Worm (Caenorhabditis elegans): ENCODE data around the gene C55A1.6.

DNA sequence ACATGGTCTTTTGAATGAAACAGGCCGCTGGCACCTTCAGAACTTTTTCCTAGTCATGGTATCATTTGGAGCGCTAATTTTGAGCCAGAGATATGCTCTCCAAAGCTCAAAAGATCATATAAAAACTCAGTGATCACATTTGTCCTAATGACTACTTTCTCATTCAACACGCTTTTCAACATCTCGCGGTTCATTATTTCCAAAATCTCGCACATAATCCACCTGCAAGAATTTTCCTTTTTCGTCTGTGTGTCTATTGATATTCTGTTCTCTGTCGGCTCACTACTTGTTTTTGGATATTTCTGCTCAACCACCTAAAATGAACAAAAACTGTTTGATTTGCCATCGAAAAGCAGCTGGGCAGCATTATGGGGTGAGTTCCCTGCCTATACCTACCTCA, 25.9 kb downstream of the C55A1.6 start, which contains the start of gene nhr-51:
- TF ChIP-seq snpc-4 (GFP tag; optimal IDR thresholded peaks at IDR 0.05) (no peak), snpc-4 (tag; optimal IDR thresholded peaks at IDR 0.05) (no peak), attf-3 (GFP tag; conservative IDR thresholded peaks at IDR 0.05) (no peak), dpff-1 (tag; optimal IDR thresholded peaks at IDR 0.05) (no peak), B0336.3 (GFP tag; IDR thresholded peaks at IDR 0.05) (no peak), hrde-1 (tag; optimal IDR thresholded peaks at IDR 0.05; ENCODE audit: borderline replicate concordance) (no peak), nfya-1 (tag; optimal IDR thresholded peaks at IDR 0.05; ENCODE audit: borderline replicate concordance, insufficient read depth) (no peak), unc-130 (GFP tag; optimal IDR thresholded peaks at IDR 0.05) (no peak), ceh-58 (GFP tag; IDR thresholded peaks at IDR 0.05) (no peak), let-607 (tag; optimal IDR thresholded peaks at IDR 0.05) (no peak), let-526 (GFP tag; IDR thresholded peaks at IDR 0.05) (no peak), cebp-2 (GFP tag; IDR thresholded peaks at IDR 0.05) (no peak), efl-1 (GFP tag; optimal IDR thresholded peaks at IDR 0.05) (no peak), egl-18 (GFP tag; IDR thresholded peaks at IDR 0.05) (no peak), nhr-120 (GFP tag; IDR thresholded peaks at IDR 0.05) (no peak)

Measured in whole organism, young adult.